Worm (Caenorhabditis elegans) whole organism, young adult: ENCODE data around the gene dyn-1.

Source experiments
- B0035.1 ChIP-seq: sonication (generic microtip); optimal IDR thresholded peaks from 2 replicates; lab custom pipeline; 2016; ENCODE audit warnings: missing genetic modification characterization, mild to moderate bottlenecking, missing compliant biosample characterization, missing genotype, missing genetic modification reagents
- C06A6.2 ChIP-seq: fragments of 200-800 bp; sonication (Bioruptor generic); conservative IDR thresholded peaks from 2 replicates; pipeline ENCODE4 v1.3.6; 2022; ENCODE audit warnings: missing genetic modification characterization, missing compliant biosample characterization
- D2030.7 ChIP-seq: fragments of 200-800 bp; sonication (Bioruptor generic); IDR thresholded peaks from 2 replicates; pipeline ENCODE4 v1.3.6; 2022; ENCODE audit warnings: missing genetic modification reagents, missing genetic modification characterization, missing compliant biosample characterization
- F22D6.2 ChIP-seq: sonication (generic microtip); optimal IDR thresholded peaks from 2 replicates; lab custom pipeline; 2016; ENCODE audit warnings: mild to moderate bottlenecking, missing genetic modification characterization, missing compliant biosample characterization
- F23B12.7 ChIP-seq: sonication (generic microtip); optimal IDR thresholded peaks from 2 replicates; lab custom pipeline; 2017; ENCODE audit warnings: missing genetic modification characterization, mild to moderate bottlenecking, missing compliant biosample characterization, antibody characterized with exemption, moderate library complexity; ENCODE audit not compliant: insufficient read depth
- F33H1.4 ChIP-seq: fragments of 200-800 bp; sonication (Bioruptor generic); IDR thresholded peaks from 2 replicates; pipeline ENCODE4 v1.3.6; 2022; ENCODE audit warnings: missing genetic modification reagents, missing genetic modification characterization, missing compliant biosample characterization
- F37B4.10 ChIP-seq: fragments of 200-800 bp; sonication (Bioruptor generic); IDR thresholded peaks from 2 replicates; pipeline ENCODE4 v1.3.6; 2022; ENCODE audit warnings: missing genetic modification characterization, missing compliant biosample characterization
- K12H6.12 ChIP-seq: fragments of 200-800 bp; sonication (Bioruptor generic); optimal IDR thresholded peaks from 2 replicates; lab custom pipeline; 2018; ENCODE audit warnings: mild to moderate bottlenecking, missing genetic modification characterization, missing compliant biosample characterization
- ama-1 ChIP-seq, 3 experiments: fragments of 150-350 bp in 1 of 3; sonication (generic microtip) in 2 of 3; optimal IDR thresholded peaks; 2 replicates each; lab custom pipeline; 2014 to 2018; ENCODE audit warnings: missing biosample characterization in 2 of 3, missing genetic modification characterization in 2 of 3, missing genetic modification reagents in 2 of 3
- aptf-3 ChIP-seq: fragments of 200-800 bp; sonication (Bioruptor generic); IDR thresholded peaks from 2 replicates; pipeline ENCODE4 v1.3.6; 2022; ENCODE audit warnings: missing genetic modification characterization, missing compliant biosample characterization
- attf-3 ChIP-seq: fragments of 200-800 bp; sonication (Bioruptor generic); conservative IDR thresholded peaks from 2 replicates; pipeline ENCODE4 v1.3.6; 2022; ENCODE audit warnings: missing genetic modification reagents, missing genetic modification characterization, missing compliant biosample characterization
- cebp-2 ChIP-seq: fragments of 200-800 bp; sonication (Bioruptor generic); IDR thresholded peaks from 2 replicates; pipeline ENCODE4 v1.3.6; 2022; ENCODE audit warnings: missing genetic modification characterization, missing compliant biosample characterization
- ceh-27 ChIP-seq: fragments of 200-800 bp; sonication (Bioruptor generic); optimal IDR thresholded peaks from 2 replicates; lab custom pipeline; 2018; ENCODE audit warnings: mild to moderate bottlenecking, missing genetic modification characterization, moderate library complexity, missing compliant biosample characterization
- ceh-91 ChIP-seq: fragments of 200-800 bp; sonication (Bioruptor generic); IDR thresholded peaks from 2 replicates; pipeline ENCODE4 v1.3.6; 2022; ENCODE audit warnings: missing genetic modification reagents, missing genetic modification characterization, missing compliant biosample characterization
- efl-1 ChIP-seq: fragments of 150-350 bp; optimal IDR thresholded peaks from 2 replicates; lab custom pipeline; 2014; ENCODE audit warnings: missing biosample characterization, missing genetic modification reagents, missing genetic modification characterization
- ekl-4 ChIP-seq: fragments of 200-800 bp; sonication (Bioruptor generic); IDR thresholded peaks from 2 replicates; pipeline ENCODE4 v1.3.6; 2022; ENCODE audit warnings: missing genetic modification reagents, missing genetic modification characterization, missing compliant biosample characterization
- ets-4 ChIP-seq: fragments of 200-800 bp; sonication (Bioruptor generic); optimal IDR thresholded peaks from 2 replicates; lab custom pipeline; 2018; ENCODE audit warnings: mild to moderate bottlenecking, missing genetic modification characterization, missing compliant biosample characterization
- him-1 ChIP-seq: sonication (generic microtip); optimal IDR thresholded peaks from 2 replicates; lab custom pipeline; 2016; ENCODE audit warnings: missing genotype, missing genetic modification reagents, missing genetic modification characterization, missing compliant biosample characterization
- hmg-1.2 ChIP-seq: fragments of 200-800 bp; sonication (Bioruptor generic); IDR thresholded peaks from 2 replicates; pipeline ENCODE4 v1.3.6; 2022; ENCODE audit warnings: missing genetic modification reagents, missing genetic modification characterization, missing compliant biosample characterization
- hmg-20 ChIP-seq: fragments of 200-800 bp; sonication (Bioruptor generic); IDR thresholded peaks from 2 replicates; pipeline ENCODE4 v1.3.6; 2022; ENCODE audit warnings: missing genetic modification reagents, missing genetic modification characterization, missing compliant biosample characterization
- hrde-1 ChIP-seq: sonication (generic microtip); optimal IDR thresholded peaks from 2 replicates; lab custom pipeline; 2016; ENCODE audit warnings: missing genetic modification characterization, mild to moderate bottlenecking, missing compliant biosample characterization, moderate library complexity, missing genotype, missing genetic modification reagents, borderline replicate concordance
- hsf-1 ChIP-seq: fragments of 200-800 bp; sonication (Bioruptor generic); IDR thresholded peaks from 2 replicates; pipeline ENCODE4 v1.3.6; 2022; ENCODE audit warnings: missing genetic modification reagents, missing genetic modification characterization, missing compliant biosample characterization
- let-526 ChIP-seq: fragments of 200-800 bp; sonication (Bioruptor generic); IDR thresholded peaks from 2 replicates; pipeline ENCODE4 v1.3.6; 2022; ENCODE audit warnings: missing genetic modification reagents, missing genetic modification characterization, missing compliant biosample characterization
- let-607 ChIP-seq, 2 experiments: fragments of 200-800 bp in 1 of 2; sonication (Bioruptor generic) in 1 of 2; sonication (generic microtip) in 1 of 2; optimal IDR thresholded peaks; 2 replicates each; lab custom pipeline; 2016 to 2018; ENCODE audit warnings: mild to moderate bottlenecking in 2 of 2, missing compliant biosample characterization in 2 of 2, missing genetic modification characterization in 2 of 2, moderate library complexity in 2 of 2, missing genotype in 1 of 2
- lin-54 ChIP-seq: fragments of 200-800 bp; sonication (Bioruptor generic); optimal IDR thresholded peaks from 2 replicates; lab custom pipeline; 2018; ENCODE audit warnings: mild to moderate bottlenecking, missing genetic modification characterization, missing compliant biosample characterization
- lsy-27 ChIP-seq: sonication (generic microtip); optimal IDR thresholded peaks from 2 replicates; lab custom pipeline; 2017; ENCODE audit warnings: missing genetic modification characterization, mild to moderate bottlenecking, missing compliant biosample characterization, antibody characterized with exemption, missing genotype, borderline replicate concordance; ENCODE audit not compliant: insufficient read depth
- madf-10 ChIP-seq: sonication (generic microtip); optimal IDR thresholded peaks from 2 replicates; lab custom pipeline; 2016; ENCODE audit warnings: mild to moderate bottlenecking, missing genetic modification characterization, missing compliant biosample characterization
- madf-6 ChIP-seq: fragments of 200-800 bp; sonication (Bioruptor generic); IDR thresholded peaks from 2 replicates; pipeline ENCODE4 v1.3.6; 2022; ENCODE audit warnings: missing genetic modification reagents, missing genetic modification characterization, missing compliant biosample characterization
- nfyb-1 ChIP-seq: fragments of 200-800 bp; sonication (Bioruptor generic); IDR thresholded peaks from 2 replicates; pipeline ENCODE4 v1.3.6; 2022; ENCODE audit warnings: missing genetic modification reagents, missing genetic modification characterization, missing compliant biosample characterization
- nhr-27 ChIP-seq: fragments of 200-800 bp; sonication (Bioruptor generic); optimal IDR thresholded peaks from 2 replicates; lab custom pipeline; 2018; ENCODE audit warnings: mild to moderate bottlenecking, missing genetic modification characterization, moderate library complexity, missing compliant biosample characterization
- nhr-90 ChIP-seq: sonication (generic microtip); optimal IDR thresholded peaks from 2 replicates; lab custom pipeline; 2016; ENCODE audit warnings: missing genotype, mild to moderate bottlenecking, missing genetic modification characterization, missing compliant biosample characterization
- pha-4 ChIP-seq: fragments of 150-350 bp; sonication (generic microtip); optimal IDR thresholded peaks from 2 replicates; lab custom pipeline; 2014; ENCODE audit warnings: missing biosample characterization, missing genetic modification reagents, missing genetic modification characterization
- snpc-1.1 ChIP-seq: sonication (generic microtip); optimal IDR thresholded peaks from 2 replicates; lab custom pipeline; 2017; ENCODE audit warnings: missing genetic modification characterization, mild to moderate bottlenecking, missing compliant biosample characterization, antibody characterized with exemption, moderate library complexity, missing genotype, missing genetic modification reagents; ENCODE audit not compliant: insufficient read depth
- snpc-4 ChIP-seq, 5 experiments: fragments of 150-350 bp in 1 of 5; sonication (generic microtip) in 4 of 5; optimal IDR thresholded peaks; 2 replicates each; lab custom pipeline; 2014 to 2018; ENCODE audit warnings: missing genetic modification characterization in 5 of 5, missing biosample characterization in 3 of 5, antibody characterized with exemption in 2 of 5, mild to moderate bottlenecking in 2 of 5, missing compliant biosample characterization in 2 of 5, missing genotype in 2 of 5, moderate library complexity in 2 of 5, missing genetic modification reagents in 1 of 5
- tbp1 ChIP-seq: fragments of 200-800 bp; sonication (Bioruptor generic); optimal IDR thresholded peaks from 2 replicates; lab custom pipeline; 2018; ENCODE audit warnings: mild to moderate bottlenecking, missing genetic modification characterization, missing compliant biosample characterization
- unc-62 ChIP-seq: fragments of 150-350 bp; optimal IDR thresholded peaks from 2 replicates; lab custom pipeline; 2014; ENCODE audit warnings: missing biosample characterization, missing genetic modification reagents, missing genetic modification characterization
- ztf-18 ChIP-seq: sonication (generic microtip); optimal IDR thresholded peaks from 2 replicates; lab custom pipeline; 2016; ENCODE audit warnings: missing genotype, mild to moderate bottlenecking, missing genetic modification characterization, missing compliant biosample characterization
- ztf-26 ChIP-seq: sonication (generic microtip); optimal IDR thresholded peaks from 2 replicates; lab custom pipeline; 2017; ENCODE audit warnings: missing genetic modification characterization, missing compliant biosample characterization

dyn-1 gene

ce11 chrX:15607498-15608019, 38.9 kb downstream of the dyn-1 start, which contains the start of gene nipi-3 (continued):
- TF ChIP-seq lsy-27 (no peak), K12H6.12 (tag; lab: Kevin White, UChicago) (peak; percentile 92), ztf-26 (peak; percentile 92), snpc-1.1 (tag; lab: Kevin White, UChicago) (no peak), nfyb-1 (GFP tag; lab: Robert Waterston, UW) (peak; percentile 92), hsf-1 (GFP tag; lab: Robert Waterston, UW) (peak; percentile 77), him-1 (tag; lab: Kevin White, UChicago) (no peak), madf-10 (tag; lab: Kevin White, UChicago) (peak; percentile 90), madf-6 (GFP tag; lab: Robert Waterston, UW) (no peak), D2030.7 (GFP tag; lab: Robert Waterston, UW) (no peak), F33H1.4 (GFP tag; lab: Robert Waterston, UW) (no peak), hmg-1.2 (peak; percentile 65), ceh-27 (peak; percentile 86), let-526 (GFP tag; lab: Robert Waterston, UW) (peak; percentile 88), B0035.1 (peak; percentile 21), let-607 (tag; optimal IDR thresholded peaks at IDR 0.05; lab: Kevin White, UChicago) (peak; percentile 73 to 91), nhr-27 (tag; lab: Kevin White, UChicago) (no peak), cebp-2 (GFP tag; lab: Robert Waterston, UW) (no peak), ztf-18 (tag; lab: Kevin White, UChicago) (peak; percentile 71), ama-1 (optimal IDR thresholded peaks at IDR 0.05; lab: Kevin White, UChicago) (no peak), ama-1 (GFP tag; optimal IDR thresholded peaks at IDR 0.05; lab: Kevin White, UChicago) (no peak), aptf-3 (no peak), snpc-4 (GFP tag; optimal IDR thresholded peaks at IDR 0.05; lab: Kevin White, UChicago) (peak; percentile 18), snpc-4 (tag; optimal IDR thresholded peaks at IDR 0.05; lab: Kevin White, UChicago) (peak; percentile 13 to 74 (median 66)), F23B12.7 (tag; lab: Kevin White, UChicago) (peak; percentile 78), nhr-90 (peak; percentile 88), ceh-91 (no peak), hmg-20 (0 out of 2 replicates have a peak, but pooled peaks have one; percentile 35), F22D6.2 (tag; lab: Kevin White, UChicago) (peak; percentile 61), pha-4 (peak; percentile 92), ekl-4 (GFP tag; lab: Robert Waterston, UW) (peak; percentile 78), ets-4 (GFP tag; lab: Kevin White, UChicago) (peak; percentile 56), tbp1 (GFP tag; lab: Kevin White, UChicago) (peak; percentile 63), lin-54 (GFP tag; lab: Kevin White, UChicago) (peak; percentile 53), unc-62 (peak; percentile 93), hrde-1 (tag; lab: Kevin White, UChicago) (no peak), C06A6.2 (GFP tag; lab: Robert Waterston, UW) (peak; percentile 87), F37B4.10 (GFP tag; lab: Robert Waterston, UW) (no peak), efl-1 (no peak), attf-3 (GFP tag; lab: Robert Waterston, UW) (peak; percentile 31; the same call in 1 of the 2 replicates)
